Worm (Caenorhabditis elegans) whole organism, mixed stage, embryonic: ENCODE measurements around the gene hsp-25.

ENCODE experiments used
- blmp-1 ChIP-seq: fragments of 150-350 bp; optimal IDR thresholded peaks from 2 replicates; lab custom pipeline; 2014; ENCODE audit warnings: missing biosample characterization, missing genetic modification characterization
- ceh-39 ChIP-seq: fragments of 150-350 bp; optimal IDR thresholded peaks from 2 replicates; lab custom pipeline; 2014; ENCODE audit warnings: missing biosample characterization, missing genetic modification characterization
- flh-1 ChIP-seq: fragments of 200-800 bp; sonication (Bioruptor generic); optimal IDR thresholded peaks from 2 replicates; lab custom pipeline; 2018; ENCODE audit warnings: mild to moderate bottlenecking, missing genetic modification characterization, moderate library complexity, missing compliant biosample characterization
- lsy-2 ChIP-seq: fragments of 150-350 bp; optimal IDR thresholded peaks from 2 replicates; lab custom pipeline; 2014; ENCODE audit warnings: missing biosample characterization, missing genetic modification characterization
- mab-5 ChIP-seq: fragments of 150-350 bp; optimal IDR thresholded peaks from 2 replicates; lab custom pipeline; 2014; ENCODE audit warnings: missing biosample characterization, missing genetic modification characterization
- nhr-12 ChIP-seq: fragments of 150-350 bp; optimal IDR thresholded peaks from 2 replicates; lab custom pipeline; 2014; ENCODE audit warnings: missing biosample characterization, missing genetic modification characterization
- nhr-237 ChIP-seq: fragments of 150-350 bp; optimal IDR thresholded peaks from 2 replicates; lab custom pipeline; 2014; ENCODE audit warnings: missing biosample characterization, missing genetic modification characterization
- nhr-28 ChIP-seq: fragments of 150-350 bp; optimal IDR thresholded peaks from 2 replicates; lab custom pipeline; 2014; ENCODE audit warnings: missing biosample characterization, missing genetic modification characterization
- nhr-76 ChIP-seq: sonication (generic microtip); optimal IDR thresholded peaks from 2 replicates; lab custom pipeline; 2017; ENCODE audit warnings: missing biosample characterization, missing genetic modification characterization
- pha-4 ChIP-seq: fragments of 150-350 bp; optimal IDR thresholded peaks from 2 replicates; lab custom pipeline; 2018; ENCODE audit warnings: missing biosample characterization, missing genetic modification reagents, missing genetic modification characterization
- tbx-8 ChIP-seq: fragments of 200-800 bp; sonication (Bioruptor generic); optimal IDR thresholded peaks from 2 replicates; lab custom pipeline; 2018; ENCODE audit warnings: mild to moderate bottlenecking, missing genetic modification characterization, moderate library complexity, missing compliant biosample characterization
- unc-39 ChIP-seq: fragments of 150-350 bp; optimal IDR thresholded peaks from 2 replicates; lab custom pipeline; 2014; ENCODE audit warnings: missing biosample characterization, missing genetic modification characterization
- unc-62 ChIP-seq: fragments of 150-350 bp; optimal IDR thresholded peaks from 2 replicates; lab custom pipeline; 2014; ENCODE audit warnings: missing biosample characterization, missing genetic modification reagents, missing genetic modification characterization
- ztf-11 ChIP-seq: fragments of 150-350 bp; optimal IDR thresholded peaks from 2 replicates; lab custom pipeline; 2014; ENCODE audit warnings: missing biosample characterization, missing genetic modification characterization

ce11 chrX:6082660-6083059, 43.2 kb upstream of the hsp-25 start, which contains the start of gene C45B2.3:
- TF ChIP-seq nhr-76 (tag; lab: Kevin White, UChicago), result no peak
- TF ChIP-seq nhr-237 (tag; lab: Kevin White, UChicago), result no peak
- no peak for TF ChIP-seq unc-62 (GFP tag; lab: Kevin White, UChicago)
- TF ChIP-seq ztf-11, result no peak
- TF ChIP-seq nhr-28 (tag; lab: Kevin White, UChicago), result no peak
- TF ChIP-seq lsy-2 (tag; lab: Kevin White, UChicago), result no peak
- no peak for TF ChIP-seq tbx-8 (GFP tag; lab: Kevin White, UChicago)
- TF ChIP-seq blmp-1 (tag; lab: Kevin White, UChicago), result no peak
- TF ChIP-seq flh-1 (GFP tag; lab: Kevin White, UChicago), result no peak
- TF ChIP-seq pha-4 (tag; lab: Kevin White, UChicago), result no peak
- no peak for TF ChIP-seq nhr-12 (tag; lab: Kevin White, UChicago)
- TF ChIP-seq unc-39 (tag; lab: Kevin White, UChicago), result no peak
- no peak for TF ChIP-seq mab-5 (tag; lab: Kevin White, UChicago)
- TF ChIP-seq ceh-39 (tag; lab: Kevin White, UChicago), result no peak
